Worm (Caenorhabditis elegans) whole organism, L3 larva: Measurements from ENCODE around the gene F09G2.1.
A peak's percentile ranks its signal among the peaks of the same experiment; 100 is the strongest.

Experiments used
- R02D3.7 ChIP-seq: fragments of 150-350 bp; optimal IDR thresholded peaks from 2 replicates; lab custom pipeline; 2014; ENCODE audit warnings: missing biosample characterization, missing genetic modification characterization
- ZK546.5 ChIP-seq: sonication (generic microtip); optimal IDR thresholded peaks from 2 replicates; lab custom pipeline; 2017; ENCODE audit warnings: missing biosample characterization, missing genetic modification characterization
- aly-2 ChIP-seq: fragments of 150-350 bp; optimal IDR thresholded peaks from 2 replicates; lab custom pipeline; 2014; ENCODE audit warnings: missing biosample characterization, missing genetic modification characterization
- ama-1 ChIP-seq: fragments of 150-350 bp; optimal IDR thresholded peaks from 2 replicates; lab custom pipeline; 2018
- ceh-28 ChIP-seq: fragments of 150-350 bp; optimal IDR thresholded peaks from 2 replicates; lab custom pipeline; 2014; ENCODE audit warnings: missing biosample characterization, missing genetic modification reagents, missing genetic modification characterization
- ceh-82 ChIP-seq: fragments of 150-350 bp; optimal IDR thresholded peaks from 2 replicates; lab custom pipeline; 2014; ENCODE audit warnings: missing biosample characterization, missing genetic modification characterization
- ceh-9 ChIP-seq: sonication (generic microtip); optimal IDR thresholded peaks from 2 replicates; lab custom pipeline; 2018; ENCODE audit warnings: missing biosample characterization, missing genetic modification characterization
- daf-12 ChIP-seq: fragments of 150-350 bp; optimal IDR thresholded peaks from 2 replicates; lab custom pipeline; 2014; ENCODE audit warnings: missing biosample characterization, missing genetic modification reagents, missing genetic modification characterization
- egl-27 ChIP-seq: sonication (generic microtip); optimal IDR thresholded peaks from 4 replicates; lab custom pipeline; 2017; ENCODE audit warnings: missing biosample characterization, missing genetic modification reagents, missing genetic modification characterization
- egl-5 ChIP-seq: fragments of 150-350 bp; optimal IDR thresholded peaks from 2 replicates; lab custom pipeline; 2017; ENCODE audit warnings: missing biosample characterization, missing genetic modification reagents, missing genetic modification characterization, inconsistent platforms
- elt-1 ChIP-seq: fragments of 150-350 bp; optimal IDR thresholded peaks from 2 replicates; lab custom pipeline; 2014; ENCODE audit warnings: missing biosample characterization, missing genetic modification characterization
- elt-2 ChIP-seq: sonication (generic microtip); optimal IDR thresholded peaks from 2 replicates; lab custom pipeline; 2016; ENCODE audit warnings: missing genetic modification reagents, mild to moderate bottlenecking, missing genetic modification characterization, missing compliant biosample characterization
- elt-3 ChIP-seq, 3 experiments: fragments of 150-350 bp in 1 of 3; sonication (generic microtip) in 2 of 3; optimal IDR thresholded peaks; 2 replicates in 2 of 3; 4 replicates in 1 of 3; lab custom pipeline; 2014 to 2017; ENCODE audit warnings: missing biosample characterization in 3 of 3, missing genetic modification characterization in 3 of 3
- eor-1 ChIP-seq, 2 experiments: fragments of 150-350 bp; optimal IDR thresholded peaks; 2 replicates each; lab custom pipeline; 2014 to 2018; ENCODE audit warnings: missing biosample characterization in 2 of 2, missing genetic modification characterization in 2 of 2
- fkh-10 ChIP-seq: sonication (generic microtip); optimal IDR thresholded peaks from 2 replicates; lab custom pipeline; 2017; ENCODE audit warnings: missing biosample characterization, missing genetic modification reagents, missing genetic modification characterization
- fkh-2 ChIP-seq: fragments of 150-350 bp; optimal IDR thresholded peaks from 2 replicates; lab custom pipeline; 2014; ENCODE audit warnings: missing biosample characterization, missing genetic modification reagents, missing genetic modification characterization
- fos-1 ChIP-seq: fragments of 150-350 bp; optimal IDR thresholded peaks from 2 replicates; lab custom pipeline; 2014; ENCODE audit warnings: missing biosample characterization, missing genetic modification characterization
- hmg-11 ChIP-seq: sonication (generic microtip); optimal IDR thresholded peaks from 2 replicates; lab custom pipeline; 2016; ENCODE audit warnings: missing genetic modification characterization, missing compliant biosample characterization
- lin-15B ChIP-seq: fragments of 150-350 bp; optimal IDR thresholded peaks from 2 replicates; lab custom pipeline; 2014; ENCODE audit warnings: missing biosample characterization, missing genetic modification characterization
- lin-39 ChIP-seq: fragments of 150-350 bp; optimal IDR thresholded peaks from 2 replicates; lab custom pipeline; 2018; ENCODE audit warnings: missing biosample characterization, missing genetic modification reagents, missing genetic modification characterization
- lsy-12 ChIP-seq: sonication (generic microtip); optimal IDR thresholded peaks from 2 replicates; lab custom pipeline; 2016; ENCODE audit warnings: mild to moderate bottlenecking, missing genetic modification characterization, missing compliant biosample characterization
- mml-1 ChIP-seq: fragments of 150-350 bp; sonication (generic microtip); optimal IDR thresholded peaks from 3 replicates; lab custom pipeline; 2014; ENCODE audit warnings: missing biosample characterization, missing genetic modification characterization
- nfya-1 ChIP-seq: sonication (generic microtip); optimal IDR thresholded peaks from 2 replicates; lab custom pipeline; 2017; ENCODE audit warnings: missing genetic modification characterization, mild to moderate bottlenecking, missing compliant biosample characterization, antibody characterized with exemption, moderate library complexity; ENCODE audit not compliant: insufficient read depth
- nhr-11 ChIP-seq: fragments of 150-350 bp; optimal IDR thresholded peaks from 2 replicates; lab custom pipeline; 2014; ENCODE audit warnings: missing biosample characterization, missing genetic modification characterization
- nhr-12 ChIP-seq: fragments of 150-350 bp; optimal IDR thresholded peaks from 2 replicates; lab custom pipeline; 2014; ENCODE audit warnings: missing biosample characterization, missing genetic modification characterization
- nhr-23 ChIP-seq: fragments of 150-350 bp; optimal IDR thresholded peaks from 2 replicates; lab custom pipeline; 2014; ENCODE audit warnings: missing biosample characterization, missing genetic modification reagents, missing genetic modification characterization
- nhr-237 ChIP-seq: fragments of 150-350 bp; optimal IDR thresholded peaks from 2 replicates; lab custom pipeline; 2014; ENCODE audit warnings: missing biosample characterization, missing genetic modification characterization
- nhr-25 ChIP-seq: sonication (generic microtip); optimal IDR thresholded peaks from 2 replicates; lab custom pipeline; 2017; ENCODE audit warnings: missing biosample characterization, missing genetic modification characterization
- nhr-28 ChIP-seq: fragments of 150-350 bp; optimal IDR thresholded peaks from 2 replicates; lab custom pipeline; 2014; ENCODE audit warnings: missing biosample characterization, missing genetic modification characterization
- nhr-43 ChIP-seq: sonication (generic microtip); optimal IDR thresholded peaks from 2 replicates; lab custom pipeline; 2016; ENCODE audit warnings: mild to moderate bottlenecking, missing genetic modification characterization, missing compliant biosample characterization; ENCODE audit not compliant: poor library complexity, severe bottlenecking
- nhr-76 ChIP-seq: fragments of 150-350 bp; sonication (generic microtip); optimal IDR thresholded peaks from 5 replicates; lab custom pipeline; 2014; ENCODE audit warnings: missing biosample characterization, missing genetic modification characterization
- pqm-1 ChIP-seq: fragments of 150-350 bp; optimal IDR thresholded peaks from 2 replicates; lab custom pipeline; 2017; ENCODE audit warnings: missing biosample characterization, missing genetic modification characterization, inconsistent platforms
- sea-2 ChIP-seq: fragments of 150-350 bp; sonication (generic microtip); optimal IDR thresholded peaks from 4 replicates; lab custom pipeline; 2014; ENCODE audit warnings: missing biosample characterization, missing genetic modification reagents, missing genetic modification characterization
- skn-1 ChIP-seq: fragments of 150-350 bp; optimal IDR thresholded peaks from 2 replicates; lab custom pipeline; 2014; ENCODE audit warnings: missing biosample characterization, missing genetic modification characterization
- snpc-4 ChIP-seq: fragments of 150-350 bp; optimal IDR thresholded peaks from 2 replicates; lab custom pipeline; 2014; ENCODE audit warnings: missing biosample characterization, missing genetic modification characterization
- tbx-2 ChIP-seq: sonication (generic microtip); optimal IDR thresholded peaks from 2 replicates; lab custom pipeline; 2016; ENCODE audit warnings: mild to moderate bottlenecking, missing genetic modification characterization, missing compliant biosample characterization
- unc-39 ChIP-seq: sonication (generic microtip); optimal IDR thresholded peaks from 4 replicates; lab custom pipeline; 2017; ENCODE audit warnings: missing biosample characterization, missing genetic modification characterization
- unc-62 ChIP-seq: fragments of 150-350 bp; sonication (generic microtip); optimal IDR thresholded peaks from 4 replicates; lab custom pipeline; 2014; ENCODE audit warnings: missing biosample characterization, missing genetic modification reagents, missing genetic modification characterization
- ztf-11 ChIP-seq: fragments of 150-350 bp; optimal IDR thresholded peaks from 2 replicates; lab custom pipeline; 2014; ENCODE audit warnings: missing biosample characterization, missing genetic modification characterization
- ztf-4 ChIP-seq: fragments of 150-350 bp; optimal IDR thresholded peaks from 2 replicates; lab custom pipeline; 2014; ENCODE audit warnings: missing biosample characterization, missing genetic modification characterization

F09G2.1 gene

ce11 chrV:7216016-7216415, 16.0 kb downstream of the F09G2.1 start:
- TF ChIP-seq pqm-1 (tag; lab: Kevin White, UChicago) (no peak), nhr-12 (tag; lab: Kevin White, UChicago) (no peak), ama-1 (no peak), nfya-1 (tag; lab: Kevin White, UChicago) (peak; percentile 46), daf-12 (tag; lab: Kevin White, UChicago) (no peak), R02D3.7 (tag; lab: Kevin White, UChicago) (no peak), ceh-9 (tag; lab: Kevin White, UChicago) (no peak), mml-1 (tag; lab: Kevin White, UChicago) (no peak), ztf-4 (tag; lab: Kevin White, UChicago) (no peak), fos-1 (no peak), nhr-23 (no peak), hmg-11 (tag; lab: Kevin White, UChicago) (peak; percentile 44), egl-27 (tag; lab: Kevin White, UChicago) (no peak), nhr-76 (tag; lab: Kevin White, UChicago) (no peak), skn-1 (no peak), nhr-25 (tag; lab: Kevin White, UChicago) (no peak), nhr-28 (tag; lab: Kevin White, UChicago) (no peak), nhr-11 (tag; lab: Kevin White, UChicago) (no peak), elt-3 (tag; optimal IDR thresholded peaks at IDR 0.05; lab: Kevin White, UChicago) (no peak), elt-2 (no peak), sea-2 (GFP tag; lab: Kevin White, UChicago) (no peak), eor-1 (tag; optimal IDR thresholded peaks at IDR 0.05; lab: Kevin White, UChicago) (no peak), ceh-82 (tag; lab: Kevin White, UChicago) (no peak), nhr-43 (tag; lab: Kevin White, UChicago) (no peak), snpc-4 (tag; lab: Kevin White, UChicago) (peak; percentile 11), unc-62 (GFP tag; lab: Kevin White, UChicago) (no peak), elt-1 (tag; lab: Kevin White, UChicago) (no peak), lin-15B (peak; percentile 28), ztf-11 (tag; lab: Kevin White, UChicago) (no peak), lin-39 (tag; lab: Kevin White, UChicago) (peak; percentile 16), fkh-10 (GFP tag; lab: Kevin White, UChicago) (no peak), ZK546.5 (tag; lab: Kevin White, UChicago) (no peak), egl-5 (tag; lab: Kevin White, UChicago) (no peak), nhr-237 (tag; lab: Kevin White, UChicago) (no peak)

ce11 chrV:7218988-7219387, 19.0 kb downstream of the F09G2.1 start, which contains the start of gene C13F10.5:
TSS of gene C13F10.5 (minus strand) at chrV:7219088.
- no peak for TF ChIP-seq egl-27 (tag; lab: Kevin White, UChicago)
- no peak for TF ChIP-seq lin-39 (tag; lab: Kevin White, UChicago)
- no peak for TF ChIP-seq ceh-9 (tag; lab: Kevin White, UChicago)
- no peak for TF ChIP-seq elt-1 (tag; lab: Kevin White, UChicago)
- TF ChIP-seq lsy-12 (tag; lab: Kevin White, UChicago): no peak
- TF ChIP-seq nhr-28 (tag; lab: Kevin White, UChicago): no peak
- no peak for TF ChIP-seq ceh-28 (tag; lab: Kevin White, UChicago)
- no peak for TF ChIP-seq unc-62 (GFP tag; lab: Kevin White, UChicago)
- no peak for TF ChIP-seq unc-39 (tag; lab: Kevin White, UChicago)
- no peak for TF ChIP-seq ama-1
- no peak for TF ChIP-seq nhr-25 (tag; lab: Kevin White, UChicago)
- TF ChIP-seq fkh-2 (tag; lab: Kevin White, UChicago): no peak
- no peak for TF ChIP-seq nhr-43 (tag; lab: Kevin White, UChicago)
- TF ChIP-seq elt-3 (tag; optimal IDR thresholded peaks at IDR 0.05; lab: Kevin White, UChicago): no peak
- TF ChIP-seq tbx-2: no peak
- no peak for TF ChIP-seq ztf-4 (tag; lab: Kevin White, UChicago)
- TF ChIP-seq ZK546.5 (tag; lab: Kevin White, UChicago): no peak
- TF ChIP-seq pqm-1 (tag; lab: Kevin White, UChicago): no peak
- no peak for TF ChIP-seq aly-2 (tag; lab: Kevin White, UChicago)
- no peak for TF ChIP-seq R02D3.7 (tag; lab: Kevin White, UChicago)
